Worm (Caenorhabditis elegans) whole organism, midembryonic: ENCODE results near the gene plk-1.

Experiments
- T22C8.4 ChIP-seq: fragments of 200-800 bp; sonication (Bioruptor generic); IDR thresholded peaks from 2 replicates; pipeline ENCODE4 v1.3.6; 2022; ENCODE audit warnings: missing genetic modification characterization, missing compliant biosample characterization
- cog-1 ChIP-seq: sonication (generic microtip); optimal IDR thresholded peaks from 2 replicates; lab custom pipeline; 2016; ENCODE audit warnings: missing genetic modification characterization, missing compliant biosample characterization
- flt-1 ChIP-seq: fragments of 200-800 bp; sonication (Bioruptor generic); IDR thresholded peaks from 2 replicates; pipeline ENCODE4 v1.3.6; 2022; ENCODE audit warnings: missing genetic modification characterization, missing compliant biosample characterization
- klf-2 ChIP-seq: fragments of 200-800 bp; sonication (Bioruptor generic); conservative IDR thresholded peaks from 2 replicates; pipeline ENCODE4 v1.3.6; 2022; ENCODE audit warnings: missing genetic modification reagents, missing genetic modification characterization, missing compliant biosample characterization
- med-1 ChIP-seq: sonication (generic microtip); optimal IDR thresholded peaks from 2 replicates; lab custom pipeline; 2017; ENCODE audit warnings: missing genetic modification characterization, mild to moderate bottlenecking, missing compliant biosample characterization, antibody characterized with exemption, missing genetic modification reagents; ENCODE audit not compliant: insufficient read depth
- ref-1 ChIP-seq: fragments of 200-800 bp; sonication (Bioruptor generic); conservative IDR thresholded peaks from 2 replicates; pipeline ENCODE4 v1.3.6; 2022; ENCODE audit warnings: missing genetic modification reagents, missing genetic modification characterization, missing compliant biosample characterization
- tab-1 ChIP-seq: fragments of 200-800 bp; sonication (Bioruptor generic); IDR thresholded peaks from 2 replicates; pipeline ENCODE4 v1.3.6; 2022; ENCODE audit warnings: missing genetic modification characterization, missing compliant biosample characterization
- ztf-23 ChIP-seq: fragments of 200-800 bp; sonication (Bioruptor generic); IDR thresholded peaks from 2 replicates; pipeline ENCODE4 v1.3.6; 2022; ENCODE audit warnings: missing genetic modification reagents, missing genetic modification characterization, missing compliant biosample characterization
- ztf-29 ChIP-seq: fragments of 200-800 bp; sonication (Bioruptor generic); IDR thresholded peaks from 2 replicates; pipeline ENCODE4 v1.3.6; 2022; ENCODE audit warnings: missing genetic modification reagents, missing genetic modification characterization, missing compliant biosample characterization

plk-1 gene

ce11 chrIII:8109459-8110057, 8.4 kb downstream of the plk-1 start:
- TF ChIP-seq ztf-23 (GFP tag; lab: Robert Waterston, UW) (peak; percentile 91), tab-1 (GFP tag; lab: Robert Waterston, UW) (peak; percentile 89), ztf-29 (GFP tag; lab: Robert Waterston, UW) (peak; percentile 77), klf-2 (GFP tag; lab: Robert Waterston, UW) (peak; percentile 75; the same call in 1 of the 2 replicates), flt-1 (GFP tag; lab: Robert Waterston, UW) (peak; percentile 94), ref-1 (GFP tag; lab: Robert Waterston, UW) (peak; percentile 83), cog-1 (tag; lab: Kevin White, UChicago) (peak; percentile 86), T22C8.4 (GFP tag; lab: Robert Waterston, UW) (peak; percentile 83), med-1 (peak; percentile 44)

DNA sequence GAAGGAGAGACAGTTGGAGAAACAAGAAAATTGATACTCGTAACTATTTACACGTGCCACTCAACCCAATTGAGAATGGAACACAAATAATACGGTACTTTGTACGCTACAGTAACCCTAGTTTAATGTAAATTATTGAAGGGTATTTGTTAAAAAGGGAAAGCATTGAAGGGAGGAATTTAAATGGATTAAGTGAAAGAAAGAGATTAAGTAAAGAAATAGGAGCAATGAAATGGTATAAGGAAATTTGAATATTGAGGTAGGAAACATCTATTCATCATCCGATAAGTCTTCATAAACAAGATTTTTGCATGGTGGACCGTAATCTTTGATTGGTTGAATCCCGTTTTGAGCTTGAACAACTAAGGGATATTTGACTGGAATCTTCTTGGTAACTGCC, 10.2 kb downstream of the plk-1 start:
- TF ChIP-seq ref-1 (GFP tag; lab: Robert Waterston, UW) (no peak), cog-1 (tag; lab: Kevin White, UChicago) (no peak), klf-2 (GFP tag; lab: Robert Waterston, UW) (no peak), ztf-23 (GFP tag; lab: Robert Waterston, UW) (no peak), T22C8.4 (GFP tag; lab: Robert Waterston, UW) (no peak), ztf-29 (GFP tag; lab: Robert Waterston, UW) (no peak), med-1 (no peak), tab-1 (GFP tag; lab: Robert Waterston, UW) (no peak), flt-1 (GFP tag; lab: Robert Waterston, UW) (no peak)

DNA sequence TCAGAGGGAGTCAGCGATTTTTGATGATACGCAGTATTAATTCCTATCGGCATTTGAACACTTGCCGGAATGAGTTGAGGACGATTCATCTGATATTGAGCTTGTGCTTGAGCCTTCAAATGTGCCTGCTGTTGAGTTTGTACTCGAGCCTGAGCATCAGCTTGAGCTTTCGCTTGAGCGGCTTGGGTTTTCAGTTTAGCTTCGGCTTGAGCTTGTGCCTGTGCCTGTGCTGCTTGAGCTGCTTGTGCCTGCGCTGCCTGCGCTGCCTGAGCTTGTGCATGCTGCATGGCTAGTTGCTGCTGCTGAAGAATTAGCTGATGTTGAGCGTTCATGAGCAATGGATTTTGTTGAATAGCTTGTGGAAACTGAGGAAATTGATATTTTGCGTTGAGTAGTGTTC, 14.7 kb downstream of the plk-1 start:
- TF ChIP-seq tab-1 (GFP tag; lab: Robert Waterston, UW) (no peak), flt-1 (GFP tag; lab: Robert Waterston, UW) (no peak), cog-1 (tag; lab: Kevin White, UChicago) (no peak), T22C8.4 (GFP tag; lab: Robert Waterston, UW) (no peak), ztf-29 (GFP tag; lab: Robert Waterston, UW) (no peak), ztf-23 (GFP tag; lab: Robert Waterston, UW) (no peak), klf-2 (GFP tag; lab: Robert Waterston, UW) (no peak)

DNA sequence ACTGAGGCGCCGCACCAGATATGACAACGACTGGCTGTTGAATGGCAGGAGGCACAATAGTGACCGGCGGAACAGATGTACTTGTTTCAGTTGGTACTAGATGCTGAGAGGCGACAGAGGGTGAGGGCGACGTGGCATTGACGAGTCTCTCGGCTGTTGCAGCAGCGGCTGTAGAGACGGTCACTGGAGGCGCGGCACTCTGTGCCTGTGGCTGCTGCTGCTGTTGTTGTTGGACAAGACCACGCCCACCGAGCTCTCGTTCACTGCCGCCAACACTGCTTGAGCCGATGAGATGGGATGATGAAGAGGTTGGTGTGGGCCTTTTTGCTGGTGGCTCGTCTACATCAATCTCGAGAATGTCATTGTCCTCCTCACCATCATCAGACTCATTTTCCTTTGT, 16.0 kb downstream of the plk-1 start:
- TF ChIP-seq tab-1 (GFP tag; lab: Robert Waterston, UW), result no peak
- TF ChIP-seq ref-1 (GFP tag; lab: Robert Waterston, UW), result no peak
- no peak for TF ChIP-seq klf-2 (GFP tag; lab: Robert Waterston, UW)
- no peak for TF ChIP-seq cog-1 (tag; lab: Kevin White, UChicago)
- TF ChIP-seq flt-1 (GFP tag; lab: Robert Waterston, UW), result no peak
- no peak for TF ChIP-seq med-1
- no peak for TF ChIP-seq ztf-23 (GFP tag; lab: Robert Waterston, UW)

ce11 chrIII:8121132-8121531, 20.0 kb downstream of the plk-1 start, which contains the start of gene gei-8:
Gene gei-8, minus strand, starts transcription at chrIII:8121232.
- TF ChIP-seq T22C8.4 (GFP tag; lab: Robert Waterston, UW) (no peak), med-1 (no peak)

DNA sequence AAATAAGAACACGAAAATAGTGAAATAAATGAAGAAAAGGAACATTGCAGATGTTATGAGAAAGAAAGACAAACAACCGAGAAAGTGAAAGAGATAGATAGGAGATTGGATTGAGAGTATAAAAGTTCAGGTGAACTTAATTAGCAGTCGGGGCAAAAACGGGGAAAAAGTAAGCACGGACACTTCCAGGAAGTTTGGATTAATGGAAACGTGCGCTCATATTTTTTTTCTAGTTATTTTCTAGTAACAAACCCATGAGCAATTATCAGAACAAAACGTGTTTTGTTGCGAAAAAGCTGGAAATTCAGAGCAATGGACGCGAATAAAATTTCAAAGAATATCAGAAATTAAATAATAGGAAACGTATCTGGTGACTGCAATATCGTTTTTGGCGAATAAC, 20.8 kb downstream of the plk-1 start:
- no peak for TF ChIP-seq ref-1 (GFP tag; lab: Robert Waterston, UW)
- no peak for TF ChIP-seq med-1
- no peak for TF ChIP-seq T22C8.4 (GFP tag; lab: Robert Waterston, UW)
- TF ChIP-seq ztf-29 (GFP tag; lab: Robert Waterston, UW), result no peak
- TF ChIP-seq ztf-23 (GFP tag; lab: Robert Waterston, UW), result no peak
- TF ChIP-seq tab-1 (GFP tag; lab: Robert Waterston, UW), result no peak
- no peak for TF ChIP-seq klf-2 (GFP tag; lab: Robert Waterston, UW)

DNA sequence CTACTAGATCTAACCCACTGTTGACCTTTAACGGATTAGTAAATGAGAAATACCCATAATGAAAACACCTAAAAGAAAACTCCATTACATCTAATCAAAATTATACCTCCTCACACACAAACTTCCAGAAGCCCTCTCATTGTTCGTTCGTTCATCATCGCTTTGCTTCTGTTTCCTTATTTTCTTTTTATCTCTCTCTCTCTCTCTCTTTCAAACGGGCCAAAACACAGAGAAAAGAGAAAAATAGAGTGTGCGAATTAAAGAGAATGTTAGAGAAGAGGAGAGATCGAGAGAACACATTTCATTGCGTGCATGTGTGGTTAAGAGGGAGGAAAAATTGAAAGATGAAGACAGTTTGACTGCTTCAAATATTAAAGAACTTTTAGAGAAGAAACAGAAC, 23.2 kb downstream of the plk-1 start:
- TF ChIP-seq flt-1 (GFP tag; lab: Robert Waterston, UW) (no peak), T22C8.4 (GFP tag; lab: Robert Waterston, UW) (no peak), ztf-29 (GFP tag; lab: Robert Waterston, UW) (no peak), cog-1 (tag; lab: Kevin White, UChicago) (peak; percentile 21), tab-1 (GFP tag; lab: Robert Waterston, UW) (no peak), ref-1 (GFP tag; lab: Robert Waterston, UW) (no peak)

ce11 chrIII:8125234-8125633, 24.1 kb downstream of the plk-1 start:
- TF ChIP-seq ztf-29 (GFP tag; lab: Robert Waterston, UW), result peak; percentile 55; the same call in 1 of the 2 replicates
- TF ChIP-seq T22C8.4 (GFP tag; lab: Robert Waterston, UW), result no peak
- TF ChIP-seq klf-2 (GFP tag; lab: Robert Waterston, UW), result no peak
- TF ChIP-seq flt-1 (GFP tag; lab: Robert Waterston, UW), result no peak
- TF ChIP-seq tab-1 (GFP tag; lab: Robert Waterston, UW), result no peak
- TF ChIP-seq cog-1 (tag; lab: Kevin White, UChicago), result peak; percentile 23
- TF ChIP-seq med-1, result no peak
- no peak for TF ChIP-seq ztf-23 (GFP tag; lab: Robert Waterston, UW)
- no peak for TF ChIP-seq ref-1 (GFP tag; lab: Robert Waterston, UW)

- TF ChIP-seq klf-2 (GFP tag; lab: Robert Waterston, UW) (0 out of 2 replicates have a peak, but pooled peaks have one; percentile 11), flt-1 (GFP tag; lab: Robert Waterston, UW) (no peak), tab-1 (GFP tag; lab: Robert Waterston, UW) (no peak), ref-1 (GFP tag; lab: Robert Waterston, UW) (no peak), cog-1 (tag; lab: Kevin White, UChicago) (no peak), T22C8.4 (GFP tag; lab: Robert Waterston, UW) (no peak)
Observed at ce11 chrIII:8126978-8127377, 25.8 kb downstream of the plk-1 start.

ce11 chrIII:8129195-8129594, 28.0 kb downstream of the plk-1 start:
- no peak for TF ChIP-seq flt-1 (GFP tag; lab: Robert Waterston, UW)
- TF ChIP-seq ztf-23 (GFP tag; lab: Robert Waterston, UW), result no peak
- TF ChIP-seq T22C8.4 (GFP tag; lab: Robert Waterston, UW), result no peak
- no peak for TF ChIP-seq cog-1 (tag; lab: Kevin White, UChicago)
- TF ChIP-seq klf-2 (GFP tag; lab: Robert Waterston, UW), result no peak
- TF ChIP-seq ref-1 (GFP tag; lab: Robert Waterston, UW), result no peak
- no peak for TF ChIP-seq tab-1 (GFP tag; lab: Robert Waterston, UW)
